Worm (Caenorhabditis elegans): ENCODE data around the gene F10E7.2.
A peak's percentile ranks its signal among the peaks of the same experiment; 100 is the strongest.

F10E7.2 gene

ce11 chrII:7090085-7090484 is 32.0 kb upstream of the F10E7.2 start:
- TF ChIP-seq zfh-2 (GFP tag; conservative IDR thresholded peaks at IDR 0.05) (no peak), hmg-1.2 (GFP tag; IDR thresholded peaks at IDR 0.05) (peak; percentile 84)

ce11 chrII:7090852-7091251 is 31.2 kb upstream of the F10E7.2 start:
- no peak for TF ChIP-seq dox-1 (GFP tag; IDR thresholded peaks at IDR 0.05)
- no peak for TF ChIP-seq rcor-1 (GFP tag; IDR thresholded peaks at IDR 0.05)
- TF ChIP-seq ZK185.1 (tag; optimal IDR thresholded peaks at IDR 0.05; ENCODE audit: poor library complexity, severe bottlenecking): no peak
- TF ChIP-seq ztf-18 (tag; optimal IDR thresholded peaks at IDR 0.05): no peak
- no peak for TF ChIP-seq hmg-20 (GFP tag; IDR thresholded peaks at IDR 0.05)
- TF ChIP-seq xnd-1 (tag; optimal IDR thresholded peaks at IDR 0.05): no peak
- TF ChIP-seq F52B5.7 (tag; optimal IDR thresholded peaks at IDR 0.05): no peak
- TF ChIP-seq let-607 (tag; optimal IDR thresholded peaks at IDR 0.05): no peak

- TF ChIP-seq tbp1 (GFP tag; optimal IDR thresholded peaks at IDR 0.05) (no peak), madf-6 (GFP tag; IDR thresholded peaks at IDR 0.05) (no peak), madf-8 (GFP tag; conservative IDR thresholded peaks at IDR 0.05) (no peak), ccch-3 (GFP tag; optimal IDR thresholded peaks at IDR 0.05) (no peak), B0336.3 (GFP tag; IDR thresholded peaks at IDR 0.05) (no peak), let-607 (tag; optimal IDR thresholded peaks at IDR 0.05) (no peak), Y67H2A.10 (GFP tag; conservative IDR thresholded peaks at IDR 0.05) (no peak), C17E4.6 (GFP tag; IDR thresholded peaks at IDR 0.05) (no peak), ztf-26 (tag; optimal IDR thresholded peaks at IDR 0.05) (no peak), die-1 (tag; optimal IDR thresholded peaks at IDR 0.05) (no peak), unc-130 (GFP tag; optimal IDR thresholded peaks at IDR 0.05) (no peak), F55B11.4 (tag; optimal IDR thresholded peaks at IDR 0.05; ENCODE audit: borderline replicate concordance, insufficient read depth) (no peak)
These were observed 28.7 kb upstream of the F10E7.2 start, which contains the start of gene T02G5.3 for ce11 chrII:7093339-7093821. T02G5.3 (plus strand) TSS chrII:7093389.

- TF ChIP-seq F37B4.10 (GFP tag; IDR thresholded peaks at IDR 0.05) (no peak), attf-5 (GFP tag; optimal IDR thresholded peaks at IDR 0.05) (no peak), repo-1 (tag; optimal IDR thresholded peaks at IDR 0.05) (no peak), zfh-2 (GFP tag; conservative IDR thresholded peaks at IDR 0.05) (no peak), xnd-1 (tag; optimal IDR thresholded peaks at IDR 0.05) (peak; percentile 22), madf-6 (GFP tag; IDR thresholded peaks at IDR 0.05) (peak; percentile 58), lin-26 (GFP tag; IDR thresholded peaks at IDR 0.05) (0 out of 2 replicates have a peak, but pooled peaks have one; percentile 43), ceh-79 (tag; optimal IDR thresholded peaks at IDR 0.05) (no peak), ets-4 (GFP tag; optimal IDR thresholded peaks at IDR 0.05) (no peak), sptf-2 (GFP tag; optimal IDR thresholded peaks at IDR 0.05) (no peak), akir-1 (GFP tag; optimal IDR thresholded peaks at IDR 0.05) (no peak), him-1 (tag; optimal IDR thresholded peaks at IDR 0.05) (peak; percentile 18)
These were observed 26.1 kb upstream of the F10E7.2 start for ce11 chrII:7095970-7096369.

ce11 chrII:7098578-7098977 is 23.5 kb upstream of the F10E7.2 start, which contains the start of gene mct-5:
mct-5 (minus strand) TSS chrII:7098593.
- TF ChIP-seq ceh-91 (GFP tag; IDR thresholded peaks at IDR 0.05): 0 out of 2 replicates have a peak, but pooled peaks have one; percentile 8
- TF ChIP-seq him-1 (tag; optimal IDR thresholded peaks at IDR 0.05): peak; percentile 21
- TF ChIP-seq nhr-90 (tag; optimal IDR thresholded peaks at IDR 0.05): no peak
- peak; percentile 89 for TF ChIP-seq lsl-1 (GFP tag; optimal IDR thresholded peaks at IDR 0.05)
- TF ChIP-seq D2030.7 (GFP tag; IDR thresholded peaks at IDR 0.05): 0 out of 2 replicates have a peak, but pooled peaks have one; percentile 10
- TF ChIP-seq madf-8 (GFP tag; conservative IDR thresholded peaks at IDR 0.05): peak; percentile 98
- TF ChIP-seq madf-6 (GFP tag; IDR thresholded peaks at IDR 0.05): peak; percentile 99
- peak; percentile 11 for TF ChIP-seq snpc-3.4 (tag; optimal IDR thresholded peaks at IDR 0.05)
- no peak for TF ChIP-seq die-1 (tag; optimal IDR thresholded peaks at IDR 0.05)
- TF ChIP-seq efl-1 (GFP tag; optimal IDR thresholded peaks at IDR 0.05): peak; percentile 30
- TF ChIP-seq xnd-1 (tag; optimal IDR thresholded peaks at IDR 0.05): peak; percentile 88
- no peak for TF ChIP-seq attf-6 (GFP tag; IDR thresholded peaks at IDR 0.05)
- peak; percentile 58 for TF ChIP-seq F33H1.4 (GFP tag; IDR thresholded peaks at IDR 0.05)
